ENCODE assay signal across 2 worm cellular contexts in genomic region chrIV:4977176-4977693, ce11.
A peak's percentile ranks its signal among the peaks of the same experiment; 100 is the strongest.
TF ChIP-seq lines count a peak whose summit lies in the region.

Gene E03H12.5 (plus strand): TSS chrIV:4977226.

TF ChIP-seq in whole organism, L4 larva, 104 proteins besides CTCF, POLR2A, EP300 and RAD21:
- TF ChIP-seq ctbp-1 (GFP tag; IDR thresholded peaks at IDR 0.05; lab: Robert Waterston, UW) (no peak), mxl-2 (GFP tag; conservative IDR thresholded peaks at IDR 0.05; lab: Robert Waterston, UW) (0 out of 2 replicates have a peak, but pooled peaks have one; percentile 8), set-16 (GFP tag; IDR thresholded peaks at IDR 0.05; lab: Robert Waterston, UW) (peak; percentile 91; the same call in 1 of the 2 replicates)

TF ChIP-seq in whole organism, young adult, 124 proteins besides CTCF, POLR2A, EP300 and RAD21:
- TF ChIP-seq egrh-3 (GFP tag; IDR thresholded peaks at IDR 0.05; lab: Robert Waterston, UW) = peak; percentile 85; the same call in 1 of the 2 replicates
- no peak for TF ChIP-seq nhr-80 (tag; optimal IDR thresholded peaks at IDR 0.05; lab: Kevin White, UChicago)
